Worm (Caenorhabditis elegans): ENCODE data around the gene spc-1.

The spc-1 gene

DNA sequence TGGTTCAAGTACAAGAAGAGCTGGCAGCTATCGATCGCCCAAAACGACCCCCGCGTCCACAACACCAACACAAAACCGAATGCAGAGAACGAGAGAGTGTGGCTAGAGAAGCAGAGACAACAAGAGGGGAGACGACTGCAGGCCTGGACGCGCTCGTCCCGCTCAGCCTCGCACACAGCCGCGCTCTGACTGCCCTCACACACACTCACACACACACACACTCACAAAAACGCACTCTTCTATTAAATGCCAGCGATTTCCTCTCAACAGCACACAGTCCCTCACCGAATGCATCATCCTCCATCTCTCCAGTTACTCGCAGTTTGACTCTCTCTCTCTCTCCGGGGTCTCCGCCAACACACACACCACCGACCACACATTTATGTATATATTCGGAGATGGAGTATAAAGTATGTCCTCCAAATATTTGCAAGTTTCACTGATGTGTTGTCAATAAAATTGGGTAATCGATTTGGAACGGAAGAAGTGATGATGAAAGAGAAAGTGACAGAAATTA, 805 bp upstream of the spc-1 start (continued):
- TF ChIP-seq madf-10 (tag; optimal IDR thresholded peaks at IDR 0.05) (peak; percentile 85), tbx-9 (tag; optimal IDR thresholded peaks at IDR 0.05; ENCODE audit: borderline replicate concordance) (no peak), hmg-20 (GFP tag; IDR thresholded peaks at IDR 0.05) (0 out of 2 replicates have a peak, but pooled peaks have one; percentile 31), nhr-90 (tag; optimal IDR thresholded peaks at IDR 0.05) (peak; percentile 65), nfyb-1 (GFP tag; IDR thresholded peaks at IDR 0.05) (peak; percentile 74), F57C9.4 (tag; optimal IDR thresholded peaks at IDR 0.05) (no peak), ceh-40 (GFP tag; IDR thresholded peaks at IDR 0.05) (no peak), ceh-58 (GFP tag; IDR thresholded peaks at IDR 0.05) (no peak), F33H1.4 (GFP tag; IDR thresholded peaks at IDR 0.05) (0 out of 2 replicates have a peak, but pooled peaks have one; percentile 8), ama-1 (optimal IDR thresholded peaks at IDR 0.05) (no peak), ama-1 (GFP tag; optimal IDR thresholded peaks at IDR 0.05) (no peak), snpc-4 (GFP tag; optimal IDR thresholded peaks at IDR 0.05) (peak; percentile 55), snpc-4 (tag; optimal IDR thresholded peaks at IDR 0.05) (peak; percentile 56 to 76 (median 62)), ZK185.1 (tag; optimal IDR thresholded peaks at IDR 0.05; ENCODE audit: poor library complexity, severe bottlenecking) (peak; percentile 61), rpc-1 (optimal IDR thresholded peaks at IDR 0.05) (no peak), rpc-1 (tag; optimal IDR thresholded peaks at IDR 0.05) (no peak), repo-1 (tag; optimal IDR thresholded peaks at IDR 0.05) (peak; percentile 83), somi-1 (GFP tag; optimal IDR thresholded peaks at IDR 0.05) (peak; percentile 68), nhr-27 (tag; optimal IDR thresholded peaks at IDR 0.05) (peak; percentile 42), chd-7 (tag; optimal IDR thresholded peaks at IDR 0.05) (peak; percentile 88), sdz-38 (tag; optimal IDR thresholded peaks at IDR 0.05) (no peak), ztf-18 (tag; optimal IDR thresholded peaks at IDR 0.05) (peak; percentile 63), K12H6.12 (tag; optimal IDR thresholded peaks at IDR 0.05) (peak; percentile 95), bed-2 (GFP tag; IDR thresholded peaks at IDR 0.05) (peak; percentile 61; the same call in 1 of the 2 replicates), atf-7 (tag; optimal IDR thresholded peaks at IDR 0.05) (peak; percentile 76), B0336.3 (GFP tag; IDR thresholded peaks at IDR 0.05) (peak; percentile 93), sea-2 (GFP tag; IDR thresholded peaks at IDR 0.05) (no peak), nhr-179 (tag; optimal IDR thresholded peaks at IDR 0.05) (no peak), gei-17 (GFP tag; optimal IDR thresholded peaks at IDR 0.05) (peak; percentile 87), ceh-27 (GFP tag; optimal IDR thresholded peaks at IDR 0.05) (peak; percentile 91), snpc-1.1 (tag; optimal IDR thresholded peaks at IDR 0.05; ENCODE audit: insufficient read depth) (peak; percentile 23), dox-1 (GFP tag; IDR thresholded peaks at IDR 0.05) (peak; percentile 94), die-1 (tag; optimal IDR thresholded peaks at IDR 0.05) (peak; percentile 54), B0261.1 (tag; optimal IDR thresholded peaks at IDR 0.05) (peak; percentile 13), nhr-80 (tag; optimal IDR thresholded peaks at IDR 0.05) (peak; percentile 95), madf-6 (GFP tag; IDR thresholded peaks at IDR 0.05) (no peak), lin-35 (GFP tag; optimal IDR thresholded peaks at IDR 0.05) (peak in 1 of 3 experiments; percentile 69), ceh-79 (tag; optimal IDR thresholded peaks at IDR 0.05) (peak; percentile 47), C06A6.2 (GFP tag; conservative IDR thresholded peaks at IDR 0.05) (peak; percentile 72), Y53G8AR.9 (GFP tag; conservative IDR thresholded peaks at IDR 0.05) (0 out of 2 replicates have a peak, but pooled peaks have one; percentile 44), F39B2.1 (GFP tag; IDR thresholded peaks at IDR 0.05) (no peak), zfh-2 (GFP tag; conservative IDR thresholded peaks at IDR 0.05) (peak; percentile 99), Y95B8A.8 (GFP tag; IDR thresholded peaks at IDR 0.05) (0 out of 2 replicates have a peak, but pooled peaks have one; percentile 22), ztf-26 (tag; optimal IDR thresholded peaks at IDR 0.05) (peak; percentile 82), attf-5 (GFP tag; optimal IDR thresholded peaks at IDR 0.05) (peak; percentile 94), mcd-1 (GFP tag; IDR thresholded peaks at IDR 0.05) (peak; percentile 82), lin-54 (GFP tag; optimal IDR thresholded peaks at IDR 0.05) (peak; percentile 54), madf-3 (GFP tag; IDR thresholded peaks at IDR 0.05) (no peak), lir-1 (GFP tag; conservative IDR thresholded peaks at IDR 0.05) (peak; percentile 99), lin-40 (tag; optimal IDR thresholded peaks at IDR 0.05) (peak; percentile 93)

Data from whole organism, young adult.